Worm (Caenorhabditis elegans) whole organism, L4/young adult: Measurements from ENCODE around the gene nonu-1.

Experiments
- W03F9.2 ChIP-seq: fragments of 150-350 bp; optimal IDR thresholded peaks from 2 replicates; lab custom pipeline; 2014; ENCODE audit warnings: missing biosample characterization, missing genetic modification characterization
- dao-5 ChIP-seq: sonication (generic microtip); optimal IDR thresholded peaks from 2 replicates; lab custom pipeline; 2016; ENCODE audit warnings: missing genotype, missing genetic modification characterization, moderate library complexity, missing compliant biosample characterization
- him-1 ChIP-seq: sonication (generic microtip); optimal IDR thresholded peaks from 2 replicates; lab custom pipeline; 2016; ENCODE audit warnings: missing genotype, missing genetic modification reagents, missing genetic modification characterization, missing compliant biosample characterization

Gene nonu-1

ce11 chrIII:4829440-4829839 lies 20.3 kb downstream of the nonu-1 start, which contains the start of gene F26A1.9:
Gene F26A1.9, minus strand, starts transcription at chrIII:4829540.
- TF ChIP-seq dao-5 (tag; lab: Kevin White, UChicago) (no peak), W03F9.2 (tag; lab: Kevin White, UChicago) (no peak), him-1 (no peak)

- TF ChIP-seq him-1 (no peak), W03F9.2 (tag; lab: Kevin White, UChicago) (no peak), dao-5 (tag; lab: Kevin White, UChicago) (no peak)
Measured at ce11 chrIII:4826606-4827005, 23.1 kb downstream of the nonu-1 start, which contains the start of gene F26A1.3. Gene F26A1.3, plus strand, starts transcription at chrIII:4826906.

ce11 chrIII:4822140-4822539 lies 27.6 kb downstream of the nonu-1 start, which contains the start of gene F26A1.8:
Gene F26A1.8, minus strand, starts transcription at chrIII:4822240.
- TF ChIP-seq him-1 (no peak), dao-5 (tag; lab: Kevin White, UChicago) (no peak), W03F9.2 (tag; lab: Kevin White, UChicago) (no peak)

ce11 chrIII:4819843-4820242 lies 29.9 kb downstream of the nonu-1 start, which contains the start of gene F26A1.7:
Gene F26A1.7, minus strand, starts transcription at chrIII:4819943.
- TF ChIP-seq dao-5 (tag; lab: Kevin White, UChicago) (no peak), him-1 (no peak), W03F9.2 (tag; lab: Kevin White, UChicago) (no peak)

ce11 chrIII:4817240-4817639 lies 32.5 kb downstream of the nonu-1 start, which contains the start of gene F26A1.4:
Gene F26A1.4, plus strand, starts transcription at chrIII:4817540.
- TF ChIP-seq dao-5 (tag; lab: Kevin White, UChicago) = no peak
- no peak for TF ChIP-seq W03F9.2 (tag; lab: Kevin White, UChicago)
- no peak for TF ChIP-seq him-1

- TF ChIP-seq W03F9.2 (tag; lab: Kevin White, UChicago) (no peak), him-1 (no peak), dao-5 (tag; lab: Kevin White, UChicago) (no peak)
Measured at ce11 chrIII:4814730-4815129, 35.0 kb downstream of the nonu-1 start, which contains the start of gene arl-6. Gene arl-6, minus strand, starts transcription at chrIII:4814830.

ce11 chrIII:4811195-4811594 lies 38.5 kb downstream of the nonu-1 start, which contains the start of gene C38D4.7:
Gene C38D4.7, minus strand, starts transcription at chrIII:4811295.
- TF ChIP-seq him-1 (no peak), W03F9.2 (tag; lab: Kevin White, UChicago) (no peak), dao-5 (tag; lab: Kevin White, UChicago) (no peak)

ce11 chrIII:4809526-4810153 lies 40.1 kb downstream of the nonu-1 start, which contains the start of gene pal-1:
Gene pal-1, minus strand, starts transcription at chrIII:4809576.
- no peak for TF ChIP-seq W03F9.2 (tag; lab: Kevin White, UChicago)
- no peak for TF ChIP-seq him-1
- no peak for TF ChIP-seq dao-5 (tag; lab: Kevin White, UChicago)

ce11 chrIII:4808089-4808488 lies 41.6 kb downstream of the nonu-1 start:
- TF ChIP-seq dao-5 (tag; lab: Kevin White, UChicago) (no peak), him-1 (no peak), W03F9.2 (tag; lab: Kevin White, UChicago) (no peak)

- TF ChIP-seq him-1 (no peak), dao-5 (tag; lab: Kevin White, UChicago) (no peak), W03F9.2 (tag; lab: Kevin White, UChicago) (no peak)
Measured at ce11 chrIII:4806345-4806744, 43.4 kb downstream of the nonu-1 start.

- no peak for TF ChIP-seq dao-5 (tag; lab: Kevin White, UChicago)
- no peak for TF ChIP-seq W03F9.2 (tag; lab: Kevin White, UChicago)
- TF ChIP-seq him-1 = no peak
Measured at ce11 chrIII:4802707-4803106, 47.0 kb downstream of the nonu-1 start, which contains the start of gene metl-5. Gene metl-5, plus strand, starts transcription at chrIII:4803007.
